Fruit fly (Drosophila melanogaster): ENCODE results near the gene sqd.

The sqd gene

DNA sequence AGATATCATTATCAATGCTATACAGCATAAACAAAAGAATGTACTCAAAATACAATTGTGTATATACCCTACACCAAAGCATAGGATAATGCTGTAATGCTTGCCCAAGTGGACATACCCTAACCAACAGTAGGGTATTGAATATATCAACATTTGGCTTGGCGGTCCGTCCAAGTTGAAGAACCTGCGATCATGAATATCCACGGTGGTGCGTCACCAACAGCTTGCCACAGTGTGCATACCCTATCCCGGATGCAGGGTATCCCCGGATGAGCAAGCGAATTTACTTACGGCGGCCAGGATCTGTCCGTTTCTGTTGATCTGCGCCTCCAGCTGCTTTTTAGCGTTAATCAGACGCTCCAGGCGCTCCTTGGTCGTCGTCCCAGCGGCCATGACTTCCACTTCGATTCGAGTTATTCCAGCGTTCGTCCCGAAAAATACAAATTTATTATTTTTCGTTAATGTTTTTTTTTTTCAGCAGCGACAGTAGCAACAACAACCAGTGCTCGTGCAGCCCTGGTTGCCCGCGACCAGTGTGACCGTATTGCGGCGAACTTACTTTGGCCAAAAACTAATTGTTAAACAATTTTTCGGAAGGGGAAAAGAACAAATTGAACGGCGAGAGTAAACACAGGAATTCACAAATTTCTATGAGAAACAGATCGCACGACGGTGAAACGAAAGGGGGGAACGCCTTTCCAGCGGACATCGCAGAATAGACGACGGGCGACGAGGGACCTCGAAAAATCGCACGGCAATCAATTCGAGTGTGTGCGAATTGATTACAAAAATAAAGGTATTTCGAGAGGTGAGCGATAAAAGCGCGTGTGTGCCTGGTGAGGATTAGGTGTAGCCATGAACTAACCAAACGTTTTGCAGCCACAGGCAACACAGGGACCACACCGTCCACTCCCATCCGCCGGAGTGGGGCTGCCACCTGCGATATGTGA, 30.3 kb upstream of the sqd start, which contains the start of the genes Lkb1 and CG9588 (continued):
- no peak for TF ChIP-seq CG2678 (tag; optimal IDR thresholded peaks at IDR 0.05)
- peak; percentile 63 for TF ChIP-seq CG1603 (tag; optimal IDR thresholded peaks at IDR 0.05)
- peak; percentile 88 for TF ChIP-seq YL-1 (GFP tag; optimal IDR thresholded peaks at IDR 0.05)
- TF ChIP-seq Ravus (GFP tag; IDR thresholded peaks at IDR 0.05), result no peak; the same call in 1 of the 2 replicates
- TF ChIP-seq CG3163 (GFP tag; optimal IDR thresholded peaks at IDR 0.05), result no peak
- TF ChIP-seq br (optimal IDR thresholded peaks at IDR 0.05), result no peak
- TF ChIP-seq CG1233 (GFP tag; optimal IDR thresholded peaks at IDR 0.05), result peak; percentile 32
- peak; percentile 45 for TF ChIP-seq CG13624 (GFP tag; optimal IDR thresholded peaks at IDR 0.05)
- TF ChIP-seq gro (GFP tag; optimal IDR thresholded peaks at IDR 0.05), result peak; percentile 47
- no peak for TF ChIP-seq CG13894 (tag; optimal IDR thresholded peaks at IDR 0.05)
- 0 out of 3 replicates have a peak, but pooled peaks have one; percentile 47 for TF ChIP-seq C15 (GFP tag; IDR thresholded peaks at IDR 0.05)
- TF ChIP-seq CG18262 (tag; optimal IDR thresholded peaks at IDR 0.05), result peak; percentile 20
- TF ChIP-seq CG4617 (GFP tag; optimal IDR thresholded peaks at IDR 0.05; ENCODE audit: borderline replicate concordance), result peak; percentile 98
- TF ChIP-seq CG11247 (GFP tag; IDR thresholded peaks at IDR 0.05), result peak; percentile 64; the same call in 1 of the 2 replicates
- peak; percentile 9 for TF ChIP-seq CG12299 (tag; optimal IDR thresholded peaks at IDR 0.05)
- TF ChIP-seq pita (GFP tag; optimal IDR thresholded peaks at IDR 0.05), result no peak
- TF ChIP-seq tup (GFP tag; optimal IDR thresholded peaks at IDR 0.05), result peak; percentile 3
- TF ChIP-seq lov (optimal IDR thresholded peaks at IDR 0.05), result no peak
- TF ChIP-seq lov (GFP tag; IDR thresholded peaks at IDR 0.05), result peak; percentile 75; the same call in 2 of the 3 replicates
- peak; percentile 20; the same call in 1 of the 2 replicates for TF ChIP-seq dati (GFP tag; IDR thresholded peaks at IDR 0.05)
- TF ChIP-seq slp2 (GFP tag; optimal IDR thresholded peaks at IDR 0.05), result peak; percentile 35
- no peak for TF ChIP-seq cad (GFP tag; optimal IDR thresholded peaks at IDR 0.05)
- TF ChIP-seq Ets65A (GFP tag), result peak; percentile 94
- TF ChIP-seq NFAT (GFP tag; IDR thresholded peaks at IDR 0.05), result peak; percentile 43
- peak; percentile 35 for TF ChIP-seq HHEX (GFP tag; optimal IDR thresholded peaks at IDR 0.05)
- TF ChIP-seq chn (GFP tag; optimal IDR thresholded peaks at IDR 0.05), result peak; percentile 49
- TF ChIP-seq CG33213 (GFP tag; optimal IDR thresholded peaks at IDR 0.05), result peak; percentile 6
- no peak for TF ChIP-seq CG34224 (GFP tag; IDR thresholded peaks at IDR 0.05; ENCODE audit: partially characterized antibody)
- peak; percentile 84 for TF ChIP-seq Gug (GFP tag; IDR thresholded peaks at IDR 0.05)
- TF ChIP-seq lola (GFP tag; optimal IDR thresholded peaks at IDR 0.05), result peak in 1 of 3 experiments; percentile 20
- TF ChIP-seq tgo (GFP tag; IDR thresholded peaks at IDR 0.05), result peak; percentile 76
- peak; percentile 60 for TF ChIP-seq CG4404 (GFP tag; IDR thresholded peaks at IDR 0.05)
- peak; percentile 4 for TF ChIP-seq tin (GFP tag; optimal IDR thresholded peaks at IDR 0.05)
- peak; percentile 33 for TF ChIP-seq cwo (GFP tag; optimal IDR thresholded peaks at IDR 0.05)
- TF ChIP-seq lmd (GFP tag; IDR thresholded peaks at IDR 0.05), result peak; percentile 82
- TF ChIP-seq D (optimal IDR thresholded peaks at IDR 0.05), result no peak
- TF ChIP-seq D (GFP tag; optimal IDR thresholded peaks at IDR 0.05), result peak; percentile 54
- TF ChIP-seq CG11504 (tag; optimal IDR thresholded peaks at IDR 0.05), result peak; percentile 17
- TF ChIP-seq CG18619 (GFP tag; optimal IDR thresholded peaks at IDR 0.05), result peak; percentile 36
- TF ChIP-seq scrt (GFP tag; optimal IDR thresholded peaks at IDR 0.05), result no peak
- TF ChIP-seq Lhr (GFP tag; optimal IDR thresholded peaks at IDR 0.05), result peak; percentile 11
- peak; percentile 28 for TF ChIP-seq CG10267 (tag; optimal IDR thresholded peaks at IDR 0.05)
- peak; percentile 57 for TF ChIP-seq CG16815 (GFP tag; optimal IDR thresholded peaks at IDR 0.05)
- TF ChIP-seq ham (GFP tag; IDR thresholded peaks at IDR 0.05), result 0 out of 2 replicates have a peak, but pooled peaks have one; percentile 56
- peak; percentile 12 for TF ChIP-seq Camta (GFP tag; optimal IDR thresholded peaks at IDR 0.05)
- peak; percentile 29 for TF ChIP-seq pum (GFP tag; optimal IDR thresholded peaks at IDR 0.05)
- TF ChIP-seq amos (GFP tag; IDR thresholded peaks at IDR 0.05; ENCODE audit: partially characterized antibody), result peak; percentile 23; the same call in 1 of the 2 replicates
- TF ChIP-seq CG9215 (GFP tag; IDR thresholded peaks at IDR 0.05), result peak; percentile 70
- TF ChIP-seq zf30C (GFP tag; optimal IDR thresholded peaks at IDR 0.05), result no peak
